6 worm cellular contexts compared by ENCODE assay signal in genomic region chrIV:10881230-10881629, ce11.
TF ChIP-seq lines count a peak whose summit lies in the region.

F13E9.13 (plus strand) TSS chrIV:10881546.

TF ChIP-seq in whole organism, L1 larva, 84 proteins besides CTCF, POLR2A, EP300 and RAD21 (continues in another document):
- TF ChIP-seq zip-4 (GFP tag; optimal IDR thresholded peaks at IDR 0.05; lab: Kevin White, UChicago) (no peak), sox-4 (tag; optimal IDR thresholded peaks at IDR 0.05; lab: Kevin White, UChicago) (no peak), nhr-12 (tag; optimal IDR thresholded peaks at IDR 0.05; lab: Kevin White, UChicago) (no peak), dpl-1 (GFP tag; optimal IDR thresholded peaks at IDR 0.05; lab: Kevin White, UChicago) (no peak), nhr-19 (GFP tag; conservative IDR thresholded peaks at IDR 0.05; lab: Robert Waterston, UW) (no peak), swsn-7 (tag; optimal IDR thresholded peaks at IDR 0.05; lab: Kevin White, UChicago) (no peak), hlh-4 (tag; optimal IDR thresholded peaks at IDR 0.05; lab: Kevin White, UChicago) (no peak), snpc-4 (tag; optimal IDR thresholded peaks at IDR 0.05; lab: Kevin White, UChicago) (no peak), fkh-8 (tag; optimal IDR thresholded peaks at IDR 0.05; lab: Kevin White, UChicago) (no peak), nhr-20 (tag; optimal IDR thresholded peaks at IDR 0.05; lab: Kevin White, UChicago) (peak; percentile 19), nhr-237 (tag; optimal IDR thresholded peaks at IDR 0.05; lab: Kevin White, UChicago) (no peak), elt-3 (tag; optimal IDR thresholded peaks at IDR 0.05; lab: Kevin White, UChicago) (peak in 1 of 6 experiments; percentile 14), Y116A8C.19 (tag; optimal IDR thresholded peaks at IDR 0.05; lab: Kevin White, UChicago; ENCODE audit: borderline replicate concordance) (no peak), egl-27 (tag; optimal IDR thresholded peaks at IDR 0.05; lab: Kevin White, UChicago) (no peak), pag-3 (tag; optimal IDR thresholded peaks at IDR 0.05; lab: Kevin White, UChicago; ENCODE audit: borderline replicate concordance, insufficient read depth) (no peak)

TF ChIP-seq in whole organism, L2 larva, 48 proteins besides CTCF, POLR2A, EP300 and RAD21:
- TF ChIP-seq zag-1 (tag; optimal IDR thresholded peaks at IDR 0.05; lab: Kevin White, UChicago) (no peak), fos-1 (tag; optimal IDR thresholded peaks at IDR 0.05; lab: Kevin White, UChicago) (peak; percentile 24), ZK546.5 (tag; optimal IDR thresholded peaks at IDR 0.05; lab: Kevin White, UChicago) (no peak), sma-9 (GFP tag; optimal IDR thresholded peaks at IDR 0.05; lab: Kevin White, UChicago) (peak; percentile 46), sma-9 (tag; optimal IDR thresholded peaks at IDR 0.05; lab: Kevin White, UChicago) (no peak)

TF ChIP-seq in whole organism, L3 larva, 47 proteins besides CTCF, POLR2A, EP300 and RAD21:
- TF ChIP-seq ama-1 (optimal IDR thresholded peaks at IDR 0.05; lab: Kevin White, UChicago) (no peak), ceh-28 (tag; optimal IDR thresholded peaks at IDR 0.05; lab: Kevin White, UChicago) (peak; percentile 18), elt-2 (tag; optimal IDR thresholded peaks at IDR 0.05; lab: Kevin White, UChicago) (peak; percentile 67)

TF ChIP-seq in whole organism, L4 larva, 104 proteins besides CTCF, POLR2A, EP300 and RAD21:
- peak; percentile 2 for TF ChIP-seq pqm-1 (tag; optimal IDR thresholded peaks at IDR 0.05; lab: Kevin White, UChicago)
- no peak for TF ChIP-seq rbr-2 (tag; optimal IDR thresholded peaks at IDR 0.05; lab: Kevin White, UChicago)
- TF ChIP-seq php-3 (GFP tag; IDR thresholded peaks at IDR 0.05; lab: Robert Waterston, UW), result peak; percentile 85
- TF ChIP-seq nhr-48 (tag; optimal IDR thresholded peaks at IDR 0.05; lab: Kevin White, UChicago), result no peak
- peak; percentile 80 for TF ChIP-seq dve-1 (tag; optimal IDR thresholded peaks at IDR 0.05; lab: Kevin White, UChicago; ENCODE audit: insufficient read depth)
- peak in 1 of 2 experiments; percentile 30 for TF ChIP-seq mdl-1 (tag; optimal IDR thresholded peaks at IDR 0.05; lab: Kevin White, UChicago)

TF ChIP-seq in whole organism, late embryonic, 69 proteins besides CTCF, POLR2A, EP300 and RAD21:
- TF ChIP-seq gmeb-2 (tag; optimal IDR thresholded peaks at IDR 0.05; lab: Kevin White, UChicago) (no peak), elt-2 (tag; optimal IDR thresholded peaks at IDR 0.05; lab: Kevin White, UChicago) (peak; percentile 86)
TF ChIP-seq in whole organism, late embryonic: peak in this region for 1.

TF ChIP-seq in whole organism, mixed stage, embryonic, 35 proteins besides CTCF, POLR2A, EP300 and RAD21:
- TF ChIP-seq elt-1 (tag; optimal IDR thresholded peaks at IDR 0.05; lab: Kevin White, UChicago; ENCODE audit: borderline replicate concordance, insufficient read depth), result peak; percentile 88
- no peak for TF ChIP-seq nhr-28 (tag; optimal IDR thresholded peaks at IDR 0.05; lab: Kevin White, UChicago)
- no peak for TF ChIP-seq ham-2 (GFP tag; optimal IDR thresholded peaks at IDR 0.05; lab: Kevin White, UChicago)

Comparison
In these comparisons a context has a peak if more than half of its experiments do, and no peak if none do; other contexts are left out.
1. Of the 29 proteins assayed by ChIP-seq in both whole organism, L4 larva and whole organism, L1 larva: peak only in whole organism, L4 larva: pqm-1; only in whole organism, L1 larva: none; in both: none; in neither: 27; mixed calls (peak in some experiments, not most) for 1.